Worm (Caenorhabditis elegans): ENCODE data around the gene pan-1.
A peak's percentile ranks its signal among the peaks of the same experiment; 100 is the strongest.

Gene pan-1

DNA sequence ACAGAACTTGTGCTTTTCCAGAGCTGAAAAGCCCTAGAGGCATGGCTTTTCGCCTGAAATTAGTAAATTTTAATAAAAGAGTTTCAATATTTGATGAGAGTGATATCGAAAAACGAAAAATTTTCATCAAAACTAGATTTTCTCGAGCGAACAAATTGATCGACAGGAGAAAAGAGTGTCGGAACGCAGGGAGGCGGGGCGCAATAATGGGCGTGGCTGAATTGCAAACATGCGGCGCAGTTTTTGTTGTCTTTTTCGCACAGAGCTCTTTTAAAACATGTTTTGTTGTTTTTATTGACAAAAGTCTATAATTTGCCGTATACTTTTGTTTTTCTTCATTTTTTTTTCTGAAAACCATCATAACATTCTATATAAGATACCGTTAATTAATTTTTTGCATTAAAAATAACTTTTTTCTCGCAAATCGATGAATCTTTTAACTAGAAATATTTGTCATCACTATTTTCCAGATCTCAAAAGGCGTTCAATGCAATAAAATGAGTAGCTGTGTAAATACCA is 15.9 kb downstream of the pan-1 start, which contains the start of the genes sel-5 and wdr-48:
TSS of gene sel-5 (minus strand) at position 53 of the 519 bp plus-strand sequence.
TSS of gene wdr-48 (plus strand) at position 469 of the 519 bp plus-strand sequence.
- TF ChIP-seq lin-13 (tag; optimal IDR thresholded peaks at IDR 0.05) (peak; percentile 33), lin-32 (GFP tag; optimal IDR thresholded peaks at IDR 0.05) (no peak), flh-1 (GFP tag; optimal IDR thresholded peaks at IDR 0.05) (no peak), blmp-1 (tag; optimal IDR thresholded peaks at IDR 0.05) (no peak), elt-1 (tag; optimal IDR thresholded peaks at IDR 0.05; ENCODE audit: borderline replicate concordance, insufficient read depth) (no peak), ces-1 (GFP tag; optimal IDR thresholded peaks at IDR 0.05) (peak; percentile 32), mep-1 (tag; optimal IDR thresholded peaks at IDR 0.05) (peak; percentile 39), lsy-2 (tag; optimal IDR thresholded peaks at IDR 0.05) (peak; percentile 74), unc-120 (tag; optimal IDR thresholded peaks at IDR 0.05; ENCODE audit: poor library complexity, severe bottlenecking) (peak; percentile 34)

DNA sequence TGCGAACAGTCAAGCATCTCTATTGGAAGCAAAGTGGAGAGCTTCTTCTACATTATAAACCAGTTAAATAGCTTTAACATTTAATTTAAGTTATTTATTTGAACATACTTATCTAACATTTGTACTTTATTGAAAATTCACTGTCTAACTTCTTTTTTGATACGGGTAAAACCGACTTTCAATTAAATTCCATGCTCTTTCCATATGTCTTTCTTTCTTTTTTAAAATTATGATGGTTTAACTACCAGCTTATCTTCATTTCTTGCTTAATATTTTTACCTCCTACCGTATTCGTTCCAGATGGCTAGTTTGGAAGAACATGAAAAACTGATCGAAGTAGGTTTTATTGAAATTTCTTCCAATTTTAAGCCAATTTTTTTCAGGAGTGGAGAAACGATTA is 19.0 kb downstream of the pan-1 start, which contains the start of gene F35G12.12:
TSS of gene F35G12.12 (plus strand) at position 301 of the 400 bp plus-strand sequence.
- TF ChIP-seq sem-2 (GFP tag; optimal IDR thresholded peaks at IDR 0.05) (no peak), ces-1 (GFP tag; optimal IDR thresholded peaks at IDR 0.05) (no peak), mab-5 (tag; optimal IDR thresholded peaks at IDR 0.05) (no peak)

DNA sequence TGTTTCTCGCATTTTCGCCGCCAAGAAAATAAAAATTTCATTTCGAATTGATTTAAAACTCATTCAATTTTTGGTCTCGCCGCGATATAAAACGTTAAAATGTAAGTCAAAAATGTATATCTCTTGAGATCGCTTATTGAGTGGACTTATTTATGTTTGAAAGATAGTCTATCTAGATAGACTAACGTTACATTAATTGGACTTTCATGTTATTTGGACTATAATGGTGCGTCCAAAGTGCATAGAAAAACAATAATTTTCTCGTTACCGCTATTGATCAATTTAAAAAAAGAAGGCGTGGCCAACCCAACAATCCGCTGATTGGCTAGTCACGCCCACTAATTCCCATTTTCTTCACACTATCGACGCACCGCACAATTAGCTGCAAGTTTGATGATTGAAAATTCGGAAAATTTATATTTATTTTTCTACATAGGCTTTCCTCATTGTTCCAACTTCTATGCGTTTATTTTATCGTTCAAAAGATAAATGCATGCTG is 21.6 kb downstream of the pan-1 start, which contains the start of gene F35G12.5:
TSS of gene F35G12.5 (plus strand) at position 51 of the 499 bp plus-strand sequence.
- TF ChIP-seq mab-5 (tag; optimal IDR thresholded peaks at IDR 0.05) (no peak), nhr-76 (tag; optimal IDR thresholded peaks at IDR 0.05) (no peak), lin-13 (tag; optimal IDR thresholded peaks at IDR 0.05) (no peak), snpc-4 (tag; optimal IDR thresholded peaks at IDR 0.05) (no peak), M03D4.4 (tag; optimal IDR thresholded peaks at IDR 0.05) (no peak), elt-3 (tag; optimal IDR thresholded peaks at IDR 0.05) (no peak), ztf-11 (tag; optimal IDR thresholded peaks at IDR 0.05) (no peak), ceh-43 (GFP tag; optimal IDR thresholded peaks at IDR 0.05) (no peak), nhr-12 (tag; optimal IDR thresholded peaks at IDR 0.05) (no peak), nhr-237 (tag; optimal IDR thresholded peaks at IDR 0.05) (no peak), cnd-1 (tag; optimal IDR thresholded peaks at IDR 0.05) (no peak), mls-2 (tag; optimal IDR thresholded peaks at IDR 0.05) (no peak), ceh-83 (GFP tag; optimal IDR thresholded peaks at IDR 0.05) (no peak), sptf-1 (tag; optimal IDR thresholded peaks at IDR 0.05) (no peak), flh-1 (GFP tag; optimal IDR thresholded peaks at IDR 0.05) (no peak)

DNA sequence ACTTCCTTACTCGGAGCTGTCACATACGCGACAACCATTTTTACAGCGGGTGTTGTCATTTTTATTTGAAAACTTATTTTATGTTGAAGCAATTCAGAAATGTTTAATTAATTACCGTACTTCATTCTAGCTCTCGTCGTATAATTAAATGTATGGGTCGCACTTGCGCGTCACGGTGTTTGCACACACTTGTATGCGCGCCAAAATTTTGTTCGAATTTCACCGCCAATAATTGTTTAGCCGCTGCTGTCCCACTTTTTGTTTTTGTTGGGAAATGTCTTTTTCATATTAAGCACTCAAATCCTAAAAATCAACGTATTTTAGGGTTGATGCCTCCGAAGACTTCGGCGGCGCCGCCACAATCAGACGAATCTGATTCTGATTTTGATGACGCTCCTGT is 24.6 kb downstream of the pan-1 start, which contains the start of the genes F35G12.7 and smc-4:
TSS of gene F35G12.7 (minus strand) at position 154 of the 400 bp plus-strand sequence.
TSS of gene smc-4 (plus strand) at position 325 of the 400 bp plus-strand sequence.
- TF ChIP-seq ceh-43 (GFP tag; optimal IDR thresholded peaks at IDR 0.05) (peak; percentile 40), lsy-2 (tag; optimal IDR thresholded peaks at IDR 0.05) (peak; percentile 92), sem-2 (GFP tag; optimal IDR thresholded peaks at IDR 0.05) (no peak), ces-1 (GFP tag; optimal IDR thresholded peaks at IDR 0.05) (peak; percentile 91), pha-4 (tag; optimal IDR thresholded peaks at IDR 0.05) (peak; percentile 48), lin-13 (tag; optimal IDR thresholded peaks at IDR 0.05) (peak; percentile 19), zip-8 (tag; optimal IDR thresholded peaks at IDR 0.05) (no peak), ham-2 (GFP tag; optimal IDR thresholded peaks at IDR 0.05) (peak; percentile 28)

DNA sequence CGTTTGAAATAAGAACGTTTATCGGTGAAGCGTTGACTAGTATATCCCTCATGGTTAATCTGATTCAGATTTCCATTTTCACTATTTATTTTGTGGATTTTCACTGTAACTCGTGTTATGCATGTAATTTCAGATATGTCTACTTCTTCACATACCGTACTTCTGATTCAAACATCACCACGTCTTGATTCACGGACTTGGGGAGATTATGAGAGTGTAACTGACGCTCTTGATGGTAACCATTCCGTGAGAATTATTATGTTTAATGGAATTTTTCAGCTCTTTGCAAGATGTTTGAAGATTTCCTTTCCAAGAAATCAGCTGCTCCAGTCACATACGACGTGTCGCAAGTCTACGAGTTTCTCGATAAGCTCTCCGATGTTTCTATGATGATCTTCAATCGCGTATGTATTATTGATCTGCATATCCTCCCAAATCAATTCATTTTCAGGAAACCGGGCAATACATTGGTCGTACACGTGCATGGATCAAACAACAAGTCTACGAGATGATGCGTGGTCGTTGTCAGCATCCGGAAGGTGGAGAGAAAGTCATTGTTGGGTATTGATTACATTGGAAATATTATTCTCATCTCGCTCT is 30.7 kb downstream of the pan-1 start, which contains the start of gene erh-2:
TSS of gene erh-2 (plus strand) at position 134 of the 600 bp plus-strand sequence.
- no peak for TF ChIP-seq hlh-1 (tag; optimal IDR thresholded peaks at IDR 0.05)
- TF ChIP-seq cnd-1 (tag; optimal IDR thresholded peaks at IDR 0.05), result no peak
- TF ChIP-seq ceh-43 (GFP tag; optimal IDR thresholded peaks at IDR 0.05), result no peak
- no peak for TF ChIP-seq tbx-8 (GFP tag; optimal IDR thresholded peaks at IDR 0.05)
- no peak for TF ChIP-seq lin-32 (GFP tag; optimal IDR thresholded peaks at IDR 0.05)

DNA sequence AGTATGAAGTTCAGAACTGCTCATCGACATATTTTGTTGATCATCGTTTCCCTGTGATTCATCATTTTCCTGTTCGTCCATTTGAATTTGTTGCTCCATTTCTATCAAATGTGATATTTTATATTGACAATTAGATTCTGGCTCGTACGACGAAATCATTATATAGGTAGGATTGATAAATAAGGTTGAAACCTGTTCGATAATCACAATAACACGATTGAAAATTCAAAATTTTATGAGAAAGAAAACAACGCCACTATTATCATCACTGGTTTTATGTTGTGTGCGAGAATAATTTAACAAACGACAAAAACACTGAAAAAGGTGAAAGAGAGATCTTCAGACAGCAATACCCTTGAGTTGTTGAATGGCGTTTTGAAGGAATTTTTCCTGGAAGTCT is 31.8 kb downstream of the pan-1 start, which contains the start of gene apc-11:
TSS of gene apc-11 (minus strand) at position 101 of the 400 bp plus-strand sequence.
- no peak for TF ChIP-seq nhr-12 (tag; optimal IDR thresholded peaks at IDR 0.05)
